Fruit fly (Drosophila melanogaster) Kc167 (cell line): ENCODE measurements around the gene Cp15.

Experiments
- Sin3A ChIP-seq: fragments of >200 bp; optimal IDR thresholded peaks from 2 replicates; lab custom pipeline; 2018; ENCODE audit warnings: missing external identifiers
- h ChIP-seq: fragments of >200 bp; optimal IDR thresholded peaks from 3 replicates; lab custom pipeline; 2018; ENCODE audit warnings: missing external identifiers
- insv ChIP-seq: fragments of >200 bp; optimal IDR thresholded peaks from 3 replicates; lab custom pipeline; 2018; ENCODE audit warnings: missing external identifiers
- psq ChIP-seq: fragments of >200 bp; optimal IDR thresholded peaks from 2 replicates; lab custom pipeline; 2017; ENCODE audit warnings: missing external identifiers
- ttk ChIP-seq: sonication (Bioruptor generic); optimal IDR thresholded peaks from 2 replicates; lab custom pipeline; 2017; ENCODE audit warnings: missing external identifiers

DNA sequence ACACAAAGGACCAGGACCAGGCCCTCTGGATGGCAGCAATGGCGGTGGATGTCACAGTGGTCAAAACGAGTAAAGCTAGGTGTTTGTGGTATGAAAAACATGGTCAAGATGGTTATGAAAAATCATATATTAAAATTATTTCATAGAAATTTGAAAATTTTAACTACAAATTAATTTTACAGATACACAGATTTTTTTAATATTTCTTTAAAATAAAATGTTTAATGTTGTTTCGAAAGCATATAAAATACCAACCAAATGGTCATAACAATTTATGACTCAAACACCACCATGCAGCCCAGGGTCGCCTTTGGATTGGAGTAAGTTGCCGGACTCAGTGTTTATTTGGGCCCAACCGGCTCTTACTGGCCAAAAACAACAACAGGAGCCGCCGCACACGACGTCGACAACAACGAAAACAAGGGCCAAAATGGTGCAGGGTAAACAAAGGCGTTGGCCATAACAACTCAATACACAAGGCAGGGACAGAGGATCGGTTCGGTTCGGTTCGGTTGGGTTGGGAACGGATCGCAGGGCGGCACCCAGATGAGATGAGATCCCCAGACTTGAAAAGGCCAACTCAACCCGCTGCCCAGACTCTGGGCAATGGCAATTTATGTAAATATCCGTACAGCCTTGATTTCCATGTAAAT lies 26.5 kb upstream of the Cp15 start:
- no peak for TF ChIP-seq h (lab: Kevin White, UChicago)
- TF ChIP-seq Sin3A: no peak
- TF ChIP-seq insv (lab: Kevin White, UChicago): no peak
- no peak for TF ChIP-seq psq (lab: Kevin White, UChicago)
- TF ChIP-seq ttk (lab: Kevin White, UChicago): no peak
